Worm (Caenorhabditis elegans): Measurements from ENCODE around the gene unc-3.
A peak's percentile ranks its signal among the peaks of the same experiment; 100 is the strongest.

Gene unc-3

ce11 chrX:14753514-14754076 is 19.7 kb upstream of the unc-3 start, which contains the start of gene sucl-1:
Gene sucl-1, plus strand, starts transcription at chrX:14754026.
- TF ChIP-seq attf-3 (GFP tag; conservative IDR thresholded peaks at IDR 0.05) (0 out of 2 replicates have a peak, but pooled peaks have one; percentile 36), mcd-1 (GFP tag; IDR thresholded peaks at IDR 0.05) (peak; percentile 67), snpc-3.4 (tag; optimal IDR thresholded peaks at IDR 0.05) (no peak), rcor-1 (GFP tag; IDR thresholded peaks at IDR 0.05) (peak; percentile 69), bed-1 (GFP tag; IDR thresholded peaks at IDR 0.05) (no peak), mes-4 (tag; optimal IDR thresholded peaks at IDR 0.05) (no peak), chd-7 (tag; optimal IDR thresholded peaks at IDR 0.05) (peak; percentile 70), nfya-1 (tag; optimal IDR thresholded peaks at IDR 0.05; ENCODE audit: borderline replicate concordance, insufficient read depth) (no peak), snpc-4 (GFP tag; optimal IDR thresholded peaks at IDR 0.05) (peak; percentile 32), snpc-4 (tag; optimal IDR thresholded peaks at IDR 0.05) (peak; percentile 68 to 75 (median 72)), repo-1 (tag; optimal IDR thresholded peaks at IDR 0.05) (peak; percentile 1), F22D6.2 (tag; optimal IDR thresholded peaks at IDR 0.05) (peak; percentile 58), die-1 (tag; optimal IDR thresholded peaks at IDR 0.05) (peak; percentile 52), pha-4 (tag; optimal IDR thresholded peaks at IDR 0.05) (no peak), nhr-80 (tag; optimal IDR thresholded peaks at IDR 0.05) (peak; percentile 99), tlf-1 (GFP tag; optimal IDR thresholded peaks at IDR 0.05) (peak; percentile 12), nhr-90 (tag; optimal IDR thresholded peaks at IDR 0.05) (peak; percentile 55), lin-40 (tag; optimal IDR thresholded peaks at IDR 0.05) (peak; percentile 86), egl-44 (GFP tag; IDR thresholded peaks at IDR 0.05) (0 out of 2 replicates have a peak, but pooled peaks have one; percentile 66), rec-8 (tag; optimal IDR thresholded peaks at IDR 0.05) (no peak), K11D2.4 (GFP tag; IDR thresholded peaks at IDR 0.05) (0 out of 2 replicates have a peak, but pooled peaks have one; percentile 55), madf-10 (tag; optimal IDR thresholded peaks at IDR 0.05) (peak; percentile 59), F23B12.7 (tag; optimal IDR thresholded peaks at IDR 0.05; ENCODE audit: insufficient read depth) (peak; percentile 77), gei-17 (GFP tag; optimal IDR thresholded peaks at IDR 0.05) (peak; percentile 30), egrh-3 (GFP tag; IDR thresholded peaks at IDR 0.05) (peak; percentile 60; the same call in 1 of the 2 replicates), lin-35 (GFP tag; optimal IDR thresholded peaks at IDR 0.05) (peak in 1 of 3 experiments; percentile 64), dox-1 (GFP tag; IDR thresholded peaks at IDR 0.05) (peak; percentile 94), ztf-18 (tag; optimal IDR thresholded peaks at IDR 0.05) (peak; percentile 88), lin-26 (GFP tag; IDR thresholded peaks at IDR 0.05) (peak; percentile 72), hlh-26 (GFP tag; conservative IDR thresholded peaks at IDR 0.05) (no peak), F33H1.4 (GFP tag; IDR thresholded peaks at IDR 0.05) (no peak), akir-1 (GFP tag; optimal IDR thresholded peaks at IDR 0.05) (peak; percentile 21), ceh-27 (GFP tag; optimal IDR thresholded peaks at IDR 0.05) (peak; percentile 90), lin-54 (GFP tag; optimal IDR thresholded peaks at IDR 0.05) (peak; percentile 50), somi-1 (GFP tag; optimal IDR thresholded peaks at IDR 0.05) (peak; percentile 35), pbrm-1 (GFP tag; IDR thresholded peaks at IDR 0.05) (peak; percentile 54; the same call in 1 of the 2 replicates), cebp-2 (GFP tag; IDR thresholded peaks at IDR 0.05) (no peak), let-607 (tag; optimal IDR thresholded peaks at IDR 0.05) (peak; percentile 93 to 94), nfyb-1 (GFP tag; IDR thresholded peaks at IDR 0.05) (peak; percentile 84), ama-1 (optimal IDR thresholded peaks at IDR 0.05) (no peak), ama-1 (GFP tag; optimal IDR thresholded peaks at IDR 0.05) (peak in 1 of 2 experiments; percentile 39), madf-6 (GFP tag; IDR thresholded peaks at IDR 0.05) (peak; percentile 27; the same call in 1 of the 2 replicates), K12H6.12 (tag; optimal IDR thresholded peaks at IDR 0.05) (peak; percentile 73), cebp-1 (GFP tag; IDR thresholded peaks at IDR 0.05) (peak; percentile 55; the same call in 1 of the 2 replicates), cebp-1 (tag; optimal IDR thresholded peaks at IDR 0.05) (peak; percentile 86), ztf-28 (GFP tag; IDR thresholded peaks at IDR 0.05) (no peak), tbp1 (GFP tag; optimal IDR thresholded peaks at IDR 0.05) (peak; percentile 56)
